Worm (Caenorhabditis elegans): Measurements from ENCODE around the gene arr-1.

arr-1 gene

DNA sequence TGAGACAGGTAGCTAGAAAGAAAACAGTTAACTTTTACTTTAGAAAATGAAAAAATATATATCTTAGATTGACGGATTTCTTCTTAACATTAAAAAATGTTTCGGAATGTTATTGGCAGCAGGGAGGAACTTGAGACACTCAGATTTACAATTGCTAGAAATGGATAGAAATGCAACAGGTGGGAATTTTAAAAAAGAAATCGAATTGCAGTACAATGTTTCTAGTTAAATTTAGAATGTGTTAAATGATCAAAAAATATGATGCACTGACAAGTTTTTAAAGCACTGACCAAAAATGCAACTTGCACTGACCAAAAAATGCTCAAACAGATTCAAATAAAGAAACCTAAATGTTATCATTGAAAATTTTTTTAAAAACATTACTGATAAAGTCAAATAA, 24.5 kb upstream of the arr-1 start:
- TF ChIP-seq sea-2 (GFP tag; optimal IDR thresholded peaks at IDR 0.05) (no peak), aly-2 (tag; optimal IDR thresholded peaks at IDR 0.05) (no peak), nhr-12 (tag; optimal IDR thresholded peaks at IDR 0.05) (no peak), nhr-23 (tag; optimal IDR thresholded peaks at IDR 0.05) (no peak), ceh-28 (tag; optimal IDR thresholded peaks at IDR 0.05) (no peak), snpc-4 (tag; optimal IDR thresholded peaks at IDR 0.05) (no peak), unc-62 (GFP tag; optimal IDR thresholded peaks at IDR 0.05) (no peak), nhr-28 (tag; optimal IDR thresholded peaks at IDR 0.05) (no peak), ztf-4 (tag; optimal IDR thresholded peaks at IDR 0.05) (no peak), hmg-11 (tag; optimal IDR thresholded peaks at IDR 0.05) (no peak), elt-3 (tag; optimal IDR thresholded peaks at IDR 0.05) (no peak), nhr-77 (tag; optimal IDR thresholded peaks at IDR 0.05) (no peak), mml-1 (tag; optimal IDR thresholded peaks at IDR 0.05) (no peak)

DNA sequence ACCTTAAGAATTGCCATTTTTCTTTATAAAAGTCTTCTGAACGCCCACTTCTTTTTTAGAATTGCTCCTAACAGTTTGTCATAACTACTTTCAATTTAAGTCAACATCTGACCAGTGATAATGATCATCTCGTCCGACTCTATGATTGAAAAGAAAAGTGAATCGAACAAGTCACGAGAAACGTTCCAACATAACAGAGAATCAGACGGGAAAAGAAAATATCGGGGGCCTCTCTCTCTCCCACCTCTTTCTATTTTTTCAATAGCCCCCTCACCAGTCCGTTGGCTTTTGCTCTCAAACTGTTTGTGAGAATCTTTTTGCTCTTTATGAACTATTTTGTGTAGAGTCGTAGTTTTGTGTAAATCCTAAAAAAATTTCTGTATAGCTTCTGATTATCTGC, 22.9 kb upstream of the arr-1 start:
- TF ChIP-seq pha-4 (tag; optimal IDR thresholded peaks at IDR 0.05) (peak; percentile 69), lsy-12 (tag; optimal IDR thresholded peaks at IDR 0.05) (no peak)

DNA sequence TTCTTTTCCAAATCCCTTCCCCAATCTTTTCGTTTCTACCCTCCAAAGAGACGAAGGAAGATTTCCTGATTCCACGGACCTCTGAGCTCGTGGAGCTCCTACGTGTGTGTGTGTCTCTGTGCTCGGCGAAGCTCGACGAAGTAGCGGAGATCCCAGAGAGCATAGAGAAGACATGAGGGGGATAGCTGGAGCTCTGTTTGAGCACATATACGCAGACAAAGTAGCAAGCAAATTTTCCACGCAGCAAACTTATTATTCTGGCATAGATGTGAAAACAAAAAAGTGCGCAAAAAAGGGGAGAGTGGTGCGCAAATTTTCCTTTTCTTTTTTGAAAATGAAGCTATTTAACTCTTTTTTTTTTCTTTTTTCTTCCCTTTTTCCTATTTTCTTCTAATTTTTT, 17.7 kb upstream of the arr-1 start:
- TF ChIP-seq tbx-2 (tag; optimal IDR thresholded peaks at IDR 0.05) (no peak), hmg-11 (tag; optimal IDR thresholded peaks at IDR 0.05) (peak; percentile 53), ztf-4 (tag; optimal IDR thresholded peaks at IDR 0.05) (no peak), lsy-12 (tag; optimal IDR thresholded peaks at IDR 0.05) (no peak), nhr-28 (tag; optimal IDR thresholded peaks at IDR 0.05) (no peak), ceh-28 (tag; optimal IDR thresholded peaks at IDR 0.05) (no peak), nfya-1 (tag; optimal IDR thresholded peaks at IDR 0.05; ENCODE audit: insufficient read depth) (peak; percentile 55), nhr-76 (tag; optimal IDR thresholded peaks at IDR 0.05) (no peak), unc-39 (tag; optimal IDR thresholded peaks at IDR 0.05) (no peak), skn-1 (tag; optimal IDR thresholded peaks at IDR 0.05) (no peak), nhr-25 (tag; optimal IDR thresholded peaks at IDR 0.05) (no peak), fos-1 (tag; optimal IDR thresholded peaks at IDR 0.05) (no peak), R02D3.7 (tag; optimal IDR thresholded peaks at IDR 0.05) (no peak), ZK546.5 (tag; optimal IDR thresholded peaks at IDR 0.05) (no peak), elt-2 (tag; optimal IDR thresholded peaks at IDR 0.05) (no peak), mml-1 (tag; optimal IDR thresholded peaks at IDR 0.05) (no peak), egl-27 (tag; optimal IDR thresholded peaks at IDR 0.05) (no peak), sea-2 (GFP tag; optimal IDR thresholded peaks at IDR 0.05) (no peak), elt-3 (tag; optimal IDR thresholded peaks at IDR 0.05) (no peak), zag-1 (tag; optimal IDR thresholded peaks at IDR 0.05) (no peak), ama-1 (optimal IDR thresholded peaks at IDR 0.05) (no peak), eor-1 (tag; optimal IDR thresholded peaks at IDR 0.05) (no peak), nhr-23 (tag; optimal IDR thresholded peaks at IDR 0.05) (no peak), unc-62 (GFP tag; optimal IDR thresholded peaks at IDR 0.05) (no peak), snpc-4 (tag; optimal IDR thresholded peaks at IDR 0.05) (no peak), nhr-11 (tag; optimal IDR thresholded peaks at IDR 0.05) (no peak), lin-15B (tag; optimal IDR thresholded peaks at IDR 0.05) (no peak), ceh-16 (tag; optimal IDR thresholded peaks at IDR 0.05) (no peak), ceh-82 (tag; optimal IDR thresholded peaks at IDR 0.05) (no peak), elt-1 (tag; optimal IDR thresholded peaks at IDR 0.05) (no peak), daf-12 (tag; optimal IDR thresholded peaks at IDR 0.05) (no peak), lin-39 (tag; optimal IDR thresholded peaks at IDR 0.05) (peak; percentile 36), aly-2 (tag; optimal IDR thresholded peaks at IDR 0.05) (no peak), fkh-10 (GFP tag; optimal IDR thresholded peaks at IDR 0.05) (peak; percentile 69), pqm-1 (tag; optimal IDR thresholded peaks at IDR 0.05) (no peak)

DNA sequence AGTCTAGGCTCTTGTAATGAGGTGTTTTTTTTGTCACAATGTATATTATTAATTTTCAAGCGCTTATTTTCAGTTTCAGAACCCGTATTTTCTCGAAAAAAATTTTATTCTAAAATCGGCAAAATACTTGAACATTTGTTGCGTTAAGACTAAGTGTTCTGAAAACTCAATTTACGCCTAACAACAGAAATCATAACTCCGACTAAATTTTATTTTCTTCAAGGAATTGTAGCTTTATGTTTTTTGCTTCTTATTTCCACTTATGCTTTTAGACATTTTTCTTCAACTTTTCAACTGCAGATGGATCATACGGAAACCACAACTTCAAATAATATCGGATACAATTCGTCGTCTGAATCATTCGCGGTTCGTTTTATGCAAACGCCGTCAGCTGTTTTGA, 17.1 kb upstream of the arr-1 start, which contains the start of gene F35H12.1:
Gene F35H12.1 (plus strand): TSS at position 301 of the 400 bp plus-strand sequence.
- TF ChIP-seq mdl-1 (tag; optimal IDR thresholded peaks at IDR 0.05), result no peak
- TF ChIP-seq fos-1 (tag; optimal IDR thresholded peaks at IDR 0.05), result no peak
